Worm (Caenorhabditis elegans) whole organism, L3 larva: Measurements from ENCODE around the gene ndub-3.

ENCODE experiments used
- mml-1 ChIP-seq: fragments of 150-350 bp; sonication (generic microtip); optimal IDR thresholded peaks from 3 replicates; lab custom pipeline; 2014; ENCODE audit warnings: missing biosample characterization, missing genetic modification characterization
- nhr-23 ChIP-seq: fragments of 150-350 bp; optimal IDR thresholded peaks from 2 replicates; lab custom pipeline; 2014; ENCODE audit warnings: missing biosample characterization, missing genetic modification reagents, missing genetic modification characterization
- nhr-237 ChIP-seq: fragments of 150-350 bp; optimal IDR thresholded peaks from 2 replicates; lab custom pipeline; 2014; ENCODE audit warnings: missing biosample characterization, missing genetic modification characterization
- snpc-4 ChIP-seq: fragments of 150-350 bp; optimal IDR thresholded peaks from 2 replicates; lab custom pipeline; 2014; ENCODE audit warnings: missing biosample characterization, missing genetic modification characterization

- TF ChIP-seq nhr-237, result no peak
- TF ChIP-seq nhr-23 (tag; lab: Kevin White, UChicago), result no peak
- TF ChIP-seq mml-1 (tag; lab: Kevin White, UChicago), result no peak
- TF ChIP-seq snpc-4 (tag; lab: Kevin White, UChicago), result no peak
These were observed 26.9 kb upstream of the ndub-3 start for ce11 chrII:8991602-8992001.
